Worm (Caenorhabditis elegans) whole organism, young adult: Measurements from ENCODE around the gene F37A4.4.

Source experiments
- B0035.1 ChIP-seq: sonication (generic microtip); optimal IDR thresholded peaks from 2 replicates; lab custom pipeline; 2016; ENCODE audit warnings: missing genetic modification characterization, mild to moderate bottlenecking, missing compliant biosample characterization, missing genotype, missing genetic modification reagents
- B0336.3 ChIP-seq: fragments of 200-800 bp; sonication (Bioruptor generic); IDR thresholded peaks from 2 replicates; pipeline ENCODE4 v1.3.6; 2022; ENCODE audit warnings: missing genetic modification characterization, missing compliant biosample characterization
- C06A6.2 ChIP-seq: fragments of 200-800 bp; sonication (Bioruptor generic); conservative IDR thresholded peaks from 2 replicates; pipeline ENCODE4 v1.3.6; 2022; ENCODE audit warnings: missing genetic modification characterization, missing compliant biosample characterization
- D2030.7 ChIP-seq: fragments of 200-800 bp; sonication (Bioruptor generic); IDR thresholded peaks from 2 replicates; pipeline ENCODE4 v1.3.6; 2022; ENCODE audit warnings: missing genetic modification reagents, missing genetic modification characterization, missing compliant biosample characterization
- F23B12.7 ChIP-seq: sonication (generic microtip); optimal IDR thresholded peaks from 2 replicates; lab custom pipeline; 2017; ENCODE audit warnings: missing genetic modification characterization, mild to moderate bottlenecking, missing compliant biosample characterization, antibody characterized with exemption, moderate library complexity; ENCODE audit not compliant: insufficient read depth
- F37B4.10 ChIP-seq: fragments of 200-800 bp; sonication (Bioruptor generic); IDR thresholded peaks from 2 replicates; pipeline ENCODE4 v1.3.6; 2022; ENCODE audit warnings: missing genetic modification characterization, missing compliant biosample characterization
- F52B5.7 ChIP-seq: sonication (generic microtip); optimal IDR thresholded peaks from 2 replicates; lab custom pipeline; 2016; ENCODE audit warnings: mild to moderate bottlenecking, missing genetic modification characterization, missing compliant biosample characterization
- F57C9.4 ChIP-seq: sonication (generic microtip); optimal IDR thresholded peaks from 2 replicates; lab custom pipeline; 2017; ENCODE audit warnings: mild to moderate bottlenecking, missing genetic modification characterization, missing compliant biosample characterization
- Y67H2A.10 ChIP-seq: fragments of 200-800 bp; sonication (Bioruptor generic); conservative IDR thresholded peaks from 2 replicates; pipeline ENCODE4 v1.3.6; 2022; ENCODE audit warnings: missing genetic modification reagents, missing genetic modification characterization, missing compliant biosample characterization
- Y79H2A.3 ChIP-seq: fragments of 200-800 bp; sonication (Bioruptor generic); conservative IDR thresholded peaks from 2 replicates; pipeline ENCODE4 v1.3.6; 2022; ENCODE audit warnings: missing genetic modification reagents, missing genetic modification characterization, missing compliant biosample characterization
- ama-1 ChIP-seq, 3 experiments: fragments of 150-350 bp in 1 of 3; sonication (generic microtip) in 2 of 3; optimal IDR thresholded peaks; 2 replicates each; lab custom pipeline; 2014 to 2018; ENCODE audit warnings: missing biosample characterization in 2 of 3, missing genetic modification characterization in 2 of 3, missing genetic modification reagents in 2 of 3
- aptf-3 ChIP-seq: fragments of 200-800 bp; sonication (Bioruptor generic); IDR thresholded peaks from 2 replicates; pipeline ENCODE4 v1.3.6; 2022; ENCODE audit warnings: missing genetic modification characterization, missing compliant biosample characterization
- attf-3 ChIP-seq: fragments of 200-800 bp; sonication (Bioruptor generic); conservative IDR thresholded peaks from 2 replicates; pipeline ENCODE4 v1.3.6; 2022; ENCODE audit warnings: missing genetic modification reagents, missing genetic modification characterization, missing compliant biosample characterization
- ceh-91 ChIP-seq: fragments of 200-800 bp; sonication (Bioruptor generic); IDR thresholded peaks from 2 replicates; pipeline ENCODE4 v1.3.6; 2022; ENCODE audit warnings: missing genetic modification reagents, missing genetic modification characterization, missing compliant biosample characterization
- die-1 ChIP-seq: sonication (generic microtip); optimal IDR thresholded peaks from 2 replicates; lab custom pipeline; 2016; ENCODE audit warnings: missing genotype, mild to moderate bottlenecking, missing genetic modification characterization, missing compliant biosample characterization
- dox-1 ChIP-seq: fragments of 200-800 bp; sonication (Bioruptor generic); IDR thresholded peaks from 2 replicates; pipeline ENCODE4 v1.3.6; 2022; ENCODE audit warnings: missing genetic modification reagents, missing genetic modification characterization, missing compliant biosample characterization
- dpff-1 ChIP-seq: sonication (generic microtip); optimal IDR thresholded peaks from 2 replicates; lab custom pipeline; 2017; ENCODE audit warnings: mild to moderate bottlenecking, missing genetic modification characterization, missing compliant biosample characterization
- egl-18 ChIP-seq: fragments of 200-800 bp; sonication (Bioruptor generic); IDR thresholded peaks from 2 replicates; pipeline ENCODE4 v1.3.6; 2022; ENCODE audit warnings: missing genetic modification reagents, missing genetic modification characterization, missing compliant biosample characterization
- egrh-3 ChIP-seq: fragments of 200-800 bp; sonication (Bioruptor generic); IDR thresholded peaks from 2 replicates; pipeline ENCODE4 v1.3.6; 2022; ENCODE audit warnings: missing genetic modification reagents, missing genetic modification characterization, missing compliant biosample characterization
- ekl-4 ChIP-seq: fragments of 200-800 bp; sonication (Bioruptor generic); IDR thresholded peaks from 2 replicates; pipeline ENCODE4 v1.3.6; 2022; ENCODE audit warnings: missing genetic modification reagents, missing genetic modification characterization, missing compliant biosample characterization
- him-1 ChIP-seq: sonication (generic microtip); optimal IDR thresholded peaks from 2 replicates; lab custom pipeline; 2016; ENCODE audit warnings: missing genotype, missing genetic modification reagents, missing genetic modification characterization, missing compliant biosample characterization
- hrde-1 ChIP-seq: sonication (generic microtip); optimal IDR thresholded peaks from 2 replicates; lab custom pipeline; 2016; ENCODE audit warnings: missing genetic modification characterization, mild to moderate bottlenecking, missing compliant biosample characterization, moderate library complexity, missing genotype, missing genetic modification reagents, borderline replicate concordance
- lag-1 ChIP-seq: fragments of 200-800 bp; sonication (Bioruptor generic); IDR thresholded peaks from 2 replicates; pipeline ENCODE4 v1.3.6; 2022; ENCODE audit warnings: missing genetic modification reagents, missing genetic modification characterization, missing compliant biosample characterization
- let-607 ChIP-seq, 2 experiments: fragments of 200-800 bp in 1 of 2; sonication (Bioruptor generic) in 1 of 2; sonication (generic microtip) in 1 of 2; optimal IDR thresholded peaks; 2 replicates each; lab custom pipeline; 2016 to 2018; ENCODE audit warnings: mild to moderate bottlenecking in 2 of 2, missing compliant biosample characterization in 2 of 2, missing genetic modification characterization in 2 of 2, moderate library complexity in 2 of 2, missing genotype in 1 of 2
- madf-6 ChIP-seq: fragments of 200-800 bp; sonication (Bioruptor generic); IDR thresholded peaks from 2 replicates; pipeline ENCODE4 v1.3.6; 2022; ENCODE audit warnings: missing genetic modification reagents, missing genetic modification characterization, missing compliant biosample characterization
- mcd-1 ChIP-seq: fragments of 200-800 bp; sonication (Bioruptor generic); IDR thresholded peaks from 2 replicates; pipeline ENCODE4 v1.3.6; 2022; ENCODE audit warnings: missing genetic modification reagents, missing genetic modification characterization, missing compliant biosample characterization
- mxl-1 ChIP-seq: sonication (generic microtip); optimal IDR thresholded peaks from 2 replicates; lab custom pipeline; 2016; ENCODE audit warnings: missing genetic modification characterization, missing compliant biosample characterization
- nfya-1 ChIP-seq: sonication (generic microtip); optimal IDR thresholded peaks from 2 replicates; lab custom pipeline; 2017; ENCODE audit warnings: antibody characterized with exemption, missing compliant biosample characterization, missing genetic modification characterization, borderline replicate concordance; ENCODE audit not compliant: insufficient read depth
- nhr-80 ChIP-seq: sonication (generic microtip); optimal IDR thresholded peaks from 2 replicates; lab custom pipeline; 2016; ENCODE audit warnings: missing genetic modification characterization, missing compliant biosample characterization
- rec-8 ChIP-seq, 2 experiments: sonication (generic microtip); optimal IDR thresholded peaks; 2 replicates each; lab custom pipeline; 2016; ENCODE audit warnings: mild to moderate bottlenecking in 2 of 2, missing genetic modification characterization in 2 of 2, missing genetic modification reagents in 2 of 2, missing genotype in 2 of 2, missing biosample characterization in 1 of 2, missing compliant biosample characterization in 1 of 2, moderate library complexity in 1 of 2
- rpc-1 ChIP-seq, 2 experiments: fragments of 150-350 bp in 1 of 2; sonication (generic microtip) in 1 of 2; optimal IDR thresholded peaks; 2 replicates each; lab custom pipeline; 2014 to 2018; ENCODE audit warnings: missing biosample characterization in 1 of 2, missing genetic modification characterization in 1 of 2, missing genetic modification reagents in 1 of 2, missing genotype in 1 of 2
- snpc-4 ChIP-seq, 5 experiments: fragments of 150-350 bp in 1 of 5; sonication (generic microtip) in 4 of 5; optimal IDR thresholded peaks; 2 replicates each; lab custom pipeline; 2014 to 2018; ENCODE audit warnings: missing genetic modification characterization in 5 of 5, missing biosample characterization in 3 of 5, antibody characterized with exemption in 2 of 5, mild to moderate bottlenecking in 2 of 5, missing compliant biosample characterization in 2 of 5, missing genotype in 2 of 5, moderate library complexity in 2 of 5, missing genetic modification reagents in 1 of 5
- unc-130 ChIP-seq: sonication (generic microtip); optimal IDR thresholded peaks from 2 replicates; lab custom pipeline; 2016; ENCODE audit warnings: missing genetic modification reagents, missing genetic modification characterization, missing compliant biosample characterization
- ztf-18 ChIP-seq: sonication (generic microtip); optimal IDR thresholded peaks from 2 replicates; lab custom pipeline; 2016; ENCODE audit warnings: missing genotype, mild to moderate bottlenecking, missing genetic modification characterization, missing compliant biosample characterization
- ztf-26 ChIP-seq: sonication (generic microtip); optimal IDR thresholded peaks from 2 replicates; lab custom pipeline; 2017; ENCODE audit warnings: missing genetic modification characterization, missing compliant biosample characterization
- ztf-6 ChIP-seq: fragments of 200-800 bp; sonication (Bioruptor generic); IDR thresholded peaks from 2 replicates; pipeline ENCODE4 v1.3.6; 2022; ENCODE audit warnings: missing genetic modification reagents, missing genetic modification characterization, missing compliant biosample characterization

Gene F37A4.4

ce11 chrIII:6680963-6681362 is 32.4 kb upstream of the F37A4.4 start:
- TF ChIP-seq ekl-4 (GFP tag; lab: Robert Waterston, UW) (no peak), C06A6.2 (GFP tag; lab: Robert Waterston, UW) (no peak), D2030.7 (GFP tag; lab: Robert Waterston, UW) (no peak), dox-1 (no peak), F37B4.10 (GFP tag; lab: Robert Waterston, UW) (no peak), ztf-18 (tag; lab: Kevin White, UChicago) (no peak), aptf-3 (GFP tag; lab: Robert Waterston, UW) (no peak), Y79H2A.3 (GFP tag; lab: Robert Waterston, UW) (no peak), dpff-1 (tag; lab: Kevin White, UChicago) (no peak), die-1 (no peak), F23B12.7 (no peak)
- TF ChIP-seq, all 124 proteins: peak for 0

- TF ChIP-seq B0336.3 = no peak
- TF ChIP-seq let-607 (tag; optimal IDR thresholded peaks at IDR 0.05; lab: Kevin White, UChicago) = no peak
- TF ChIP-seq D2030.7 (GFP tag; lab: Robert Waterston, UW) = no peak
- TF ChIP-seq rpc-1 (optimal IDR thresholded peaks at IDR 0.05; lab: Kevin White, UChicago) = no peak
- TF ChIP-seq rpc-1 (tag; optimal IDR thresholded peaks at IDR 0.05; lab: Kevin White, UChicago) = no peak
- no peak for TF ChIP-seq egrh-3
- no peak for TF ChIP-seq ztf-6 (GFP tag; lab: Robert Waterston, UW)
- no peak for TF ChIP-seq F23B12.7
- TF ChIP-seq mxl-1 = no peak
- no peak for TF ChIP-seq nfya-1
- no peak for TF ChIP-seq him-1 (tag; lab: Kevin White, UChicago)
- TF ChIP-seq snpc-4 (GFP tag; optimal IDR thresholded peaks at IDR 0.05; lab: Kevin White, UChicago) = no peak
- no peak for TF ChIP-seq snpc-4 (tag; optimal IDR thresholded peaks at IDR 0.05; lab: Kevin White, UChicago)
- no peak for TF ChIP-seq mcd-1
- TF ChIP-seq lag-1 = no peak
- TF ChIP-seq egl-18 = no peak
Measured at ce11 chrIII:6681790-6682189, 31.6 kb upstream of the F37A4.4 start.

- TF ChIP-seq egl-18 (no peak), ekl-4 (GFP tag; lab: Robert Waterston, UW) (no peak), him-1 (tag; lab: Kevin White, UChicago) (no peak), rec-8 (tag; optimal IDR thresholded peaks at IDR 0.05; lab: Kevin White, UChicago) (no peak), ceh-91 (no peak), F57C9.4 (tag; lab: Kevin White, UChicago) (no peak), F52B5.7 (tag; lab: Kevin White, UChicago) (no peak), unc-130 (GFP tag; lab: Kevin White, UChicago) (no peak), hrde-1 (no peak), madf-6 (no peak), B0035.1 (no peak), Y67H2A.10 (GFP tag; lab: Robert Waterston, UW) (no peak), F37B4.10 (GFP tag; lab: Robert Waterston, UW) (no peak), B0336.3 (no peak), ztf-26 (no peak), attf-3 (no peak)
Measured at ce11 chrIII:6690490-6690889, 22.9 kb upstream of the F37A4.4 start.

DNA sequence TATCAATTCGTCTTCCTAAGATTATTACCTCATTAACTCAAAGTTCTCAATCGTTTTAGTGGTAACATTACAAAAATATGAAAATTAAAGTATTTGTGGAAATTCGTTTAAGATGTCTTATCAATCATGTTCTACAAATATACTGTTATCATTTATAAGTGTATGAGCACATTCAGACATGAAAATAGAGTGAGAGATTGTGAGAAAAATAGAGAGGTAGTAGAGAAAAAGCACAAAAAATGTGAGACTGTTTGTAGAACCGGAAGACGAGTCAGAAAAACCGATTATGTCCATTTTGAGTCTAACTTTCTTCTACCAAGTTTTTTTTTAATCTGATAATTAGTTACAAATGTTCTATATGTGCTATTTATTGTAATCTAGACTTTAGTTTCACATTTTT is 20.1 kb upstream of the F37A4.4 start:
- TF ChIP-seq nhr-80 (tag; lab: Kevin White, UChicago) (peak; percentile 85), ama-1 (optimal IDR thresholded peaks at IDR 0.05; lab: Kevin White, UChicago) (no peak), ama-1 (GFP tag; optimal IDR thresholded peaks at IDR 0.05; lab: Kevin White, UChicago) (no peak)
